Worm (Caenorhabditis elegans) whole organism, early embryonic: ENCODE results near the gene fbxc-54.

Source experiments
- F13C5.2 ChIP-seq: sonication (generic microtip); optimal IDR thresholded peaks from 2 replicates; lab custom pipeline; 2017; ENCODE audit warnings: mild to moderate bottlenecking, missing genetic modification characterization, inconsistent platforms, missing compliant biosample characterization
- aly-1 ChIP-seq: sonication (generic microtip); optimal IDR thresholded peaks from 2 replicates; lab custom pipeline; 2016; ENCODE audit warnings: missing genetic modification characterization, missing compliant biosample characterization
- ama-1 ChIP-seq: fragments of 150-350 bp; optimal IDR thresholded peaks from 2 replicates; lab custom pipeline; 2014
- ceh-13 ChIP-seq: fragments of 200-800 bp; sonication (Bioruptor generic); optimal IDR thresholded peaks from 2 replicates; lab custom pipeline; 2018; ENCODE audit warnings: mild to moderate bottlenecking, missing genetic modification characterization, missing compliant biosample characterization
- ceh-36 ChIP-seq: sonication (generic microtip); optimal IDR thresholded peaks from 2 replicates; lab custom pipeline; 2016; ENCODE audit warnings: missing genetic modification characterization, inconsistent platforms, missing compliant biosample characterization
- flt-1 ChIP-seq: fragments of 200-800 bp; sonication (Bioruptor generic); IDR thresholded peaks from 2 replicates; pipeline ENCODE4 v1.3.6; 2022; ENCODE audit warnings: missing genetic modification characterization, missing compliant biosample characterization
- hmbx-1 ChIP-seq: sonication (generic microtip); optimal IDR thresholded peaks from 2 replicates; lab custom pipeline; 2016; ENCODE audit warnings: mild to moderate bottlenecking, missing genetic modification characterization, missing compliant biosample characterization
- scrt-1 ChIP-seq: fragments of 200-800 bp; sonication (Bioruptor generic); IDR thresholded peaks from 2 replicates; pipeline ENCODE4 v1.3.6; 2022; ENCODE audit warnings: missing genetic modification characterization, missing compliant biosample characterization
- sea-1 ChIP-seq: fragments of 200-800 bp; sonication (Bioruptor generic); conservative IDR thresholded peaks from 2 replicates; pipeline ENCODE4 v1.3.6; 2022; ENCODE audit warnings: missing genetic modification characterization, missing compliant biosample characterization
- tbx-11 ChIP-seq: fragments of 200-800 bp; sonication (Bioruptor generic); IDR thresholded peaks from 2 replicates; pipeline ENCODE4 v1.3.6; 2022; ENCODE audit warnings: missing genetic modification characterization, missing compliant biosample characterization
- tbx-37 ChIP-seq: fragments of 200-800 bp; sonication (Bioruptor generic); conservative IDR thresholded peaks from 2 replicates; pipeline ENCODE4 v1.3.6; 2022; ENCODE audit warnings: missing genetic modification reagents, missing genetic modification characterization, missing compliant biosample characterization
- tra-4 ChIP-seq: sonication (generic microtip); optimal IDR thresholded peaks from 2 replicates; lab custom pipeline; 2017; ENCODE audit warnings: missing genetic modification characterization, missing compliant biosample characterization

DNA sequence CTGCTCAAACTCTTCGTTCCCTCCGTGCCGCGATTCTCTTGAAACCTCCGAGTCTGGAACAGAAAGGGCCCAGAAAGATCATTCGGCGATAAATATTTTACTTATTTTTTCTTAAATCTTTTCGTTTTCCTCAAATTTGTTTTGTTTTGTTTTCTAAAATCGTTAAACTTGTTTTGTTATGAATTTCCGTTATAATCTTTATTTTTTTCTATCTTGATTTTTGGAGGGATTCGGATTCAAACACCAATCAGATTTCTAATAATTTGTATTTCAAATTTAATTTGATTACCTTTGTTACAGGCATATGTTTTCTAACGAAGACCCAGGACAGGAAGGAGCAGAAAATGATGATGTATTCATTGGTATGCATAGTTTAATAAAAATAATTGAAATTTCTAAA lies 15.8 kb downstream of the fbxc-54 start, which contains the start of gene C23H3.5:
- TF ChIP-seq ama-1 (no peak), ceh-36 (tag; lab: Kevin White, UChicago) (no peak), hmbx-1 (no peak), aly-1 (no peak), ceh-13 (GFP tag; lab: Kevin White, UChicago) (no peak), F13C5.2 (tag; lab: Kevin White, UChicago) (no peak), flt-1 (GFP tag; lab: Robert Waterston, UW) (no peak), sea-1 (GFP tag; lab: Robert Waterston, UW) (no peak), scrt-1 (GFP tag; lab: Robert Waterston, UW) (no peak), tra-4 (tag; lab: Kevin White, UChicago) (no peak), tbx-11 (GFP tag; lab: Robert Waterston, UW) (no peak), tbx-37 (GFP tag; lab: Robert Waterston, UW) (no peak)
